Fruit fly (Drosophila melanogaster) whole organism, embryonic: ENCODE results near the gene cnc.
A peak's percentile ranks its signal among the peaks of the same experiment; 100 is the strongest.

Experiments
- CG10654 ChIP-seq: fragments of 200-800 bp; sonication (Bioruptor generic); optimal IDR thresholded peaks from 2 replicates; lab custom pipeline; 2016; ENCODE audit warnings: missing biosample characterization, missing genetic modification characterization
- CG12299 ChIP-seq: fragments of 200-800 bp; sonication (Bioruptor generic); optimal IDR thresholded peaks from 2 replicates; lab custom pipeline; 2018; ENCODE audit warnings: missing biosample characterization, mild to moderate bottlenecking, missing genetic modification characterization
- CG13624 ChIP-seq: fragments of 200-800 bp; sonication (Bioruptor generic); optimal IDR thresholded peaks from 2 replicates; lab custom pipeline; 2016; ENCODE audit warnings: missing biosample characterization, missing genetic modification characterization
- CG14050 ChIP-seq: fragments of 200-800 bp; sonication (Bioruptor generic); IDR thresholded peaks from 3 replicates; pipeline ENCODE4 v1.3.6; 2022; ENCODE audit warnings: missing biosample characterization, missing genetic modification characterization
- CG14860 ChIP-seq: fragments of 200-800 bp; sonication (Bioruptor generic); IDR thresholded peaks from 3 replicates; pipeline ENCODE4 v1.3.6; 2022; ENCODE audit warnings: missing biosample characterization, missing genetic modification characterization; ENCODE audit not compliant: partially characterized antibody
- CG15479 ChIP-seq: fragments of 200-800 bp; sonication (Bioruptor generic); optimal IDR thresholded peaks from 3 replicates; lab custom pipeline; 2019; ENCODE audit warnings: missing biosample characterization, mild to moderate bottlenecking, missing genetic modification characterization, moderate library complexity
- CG1603 ChIP-seq: fragments of 200-800 bp; sonication (Bioruptor generic); optimal IDR thresholded peaks from 2 replicates; lab custom pipeline; 2019; ENCODE audit warnings: missing biosample characterization, mild to moderate bottlenecking, missing genetic modification characterization, moderate library complexity
- CG17186 ChIP-seq: fragments of 200-800 bp; sonication (Bioruptor generic); optimal IDR thresholded peaks from 3 replicates; lab custom pipeline; 2017; ENCODE audit warnings: missing biosample characterization, missing genetic modification reagents, missing genetic modification characterization
- CG18262 ChIP-seq: fragments of 200-800 bp; optimal IDR thresholded peaks from 3 replicates; lab custom pipeline; 2019; ENCODE audit warnings: missing biosample characterization, mild to moderate bottlenecking, missing genetic modification characterization, moderate library complexity
- CG2120 ChIP-seq: fragments of 200-800 bp; sonication (Bioruptor generic); optimal IDR thresholded peaks from 3 replicates; lab custom pipeline; 2016; ENCODE audit warnings: missing biosample characterization, missing genetic modification characterization
- CG2678 ChIP-seq: fragments of 200-800 bp; sonication (Bioruptor generic); optimal IDR thresholded peaks from 3 replicates; lab custom pipeline; 2019; ENCODE audit warnings: missing biosample characterization, mild to moderate bottlenecking, missing genetic modification characterization, moderate library complexity
- CG31365 ChIP-seq: fragments of 200-800 bp; sonication (Bioruptor generic); optimal IDR thresholded peaks from 2 replicates; lab custom pipeline; 2018; ENCODE audit warnings: missing biosample characterization, mild to moderate bottlenecking, missing genetic modification characterization
- CG3163 ChIP-seq: fragments of 200-800 bp; sonication (Bioruptor generic); optimal IDR thresholded peaks from 3 replicates; lab custom pipeline; 2016; ENCODE audit warnings: missing biosample characterization, missing genetic modification characterization
- CG34376 ChIP-seq: fragments of 200-800 bp; sonication (Bioruptor generic); optimal IDR thresholded peaks from 2 replicates; lab custom pipeline; 2018; ENCODE audit warnings: missing biosample characterization, mild to moderate bottlenecking, missing genetic modification characterization
- CG4282 ChIP-seq: fragments of 200-800 bp; sonication (Bioruptor generic); optimal IDR thresholded peaks from 2 replicates; lab custom pipeline; 2016; ENCODE audit warnings: missing biosample characterization, missing genetic modification characterization
- CG5953 ChIP-seq: fragments of 200-800 bp; sonication (Bioruptor generic); IDR thresholded peaks from 2 replicates; pipeline ENCODE4 v1.3.6; 2022; ENCODE audit warnings: missing biosample characterization, missing genetic modification characterization
- CG6765 ChIP-seq: fragments of 200-800 bp; sonication (Bioruptor generic); optimal IDR thresholded peaks from 3 replicates; lab custom pipeline; 2017; ENCODE audit warnings: missing biosample characterization, mild to moderate bottlenecking, missing genetic modification characterization
- CG9215 ChIP-seq: fragments of 200-800 bp; sonication (Bioruptor generic); IDR thresholded peaks from 2 replicates; pipeline ENCODE4 v1.3.6; 2022; ENCODE audit warnings: missing biosample characterization, missing genetic modification characterization
- CG9727 ChIP-seq: fragments of 200-800 bp; sonication (Bioruptor generic); optimal IDR thresholded peaks from 3 replicates; lab custom pipeline; 2017; ENCODE audit warnings: missing biosample characterization, mild to moderate bottlenecking, missing genetic modification characterization
- CG9817 ChIP-seq: fragments of 200-800 bp; sonication (Bioruptor generic); optimal IDR thresholded peaks from 2 replicates; lab custom pipeline; 2018; ENCODE audit warnings: missing biosample characterization, mild to moderate bottlenecking, missing genetic modification characterization, moderate library complexity
- Deaf1 ChIP-seq: fragments of 200-800 bp; optimal IDR thresholded peaks from 3 replicates; lab custom pipeline; 2019; ENCODE audit warnings: missing biosample characterization, mild to moderate bottlenecking, missing genetic modification characterization, moderate library complexity
- Fer3 ChIP-seq: fragments of 200-800 bp; sonication (Bioruptor generic); optimal IDR thresholded peaks from 2 replicates; lab custom pipeline; 2018; ENCODE audit warnings: missing biosample characterization, mild to moderate bottlenecking, missing genetic modification characterization, moderate library complexity
- GATAe ChIP-seq: fragments of 200-800 bp; sonication (Bioruptor generic); conservative IDR thresholded peaks from 2 replicates; pipeline ENCODE4 v1.3.6; 2022; ENCODE audit warnings: missing biosample characterization, missing genetic modification characterization
- H2.0 ChIP-seq: fragments of 200-800 bp; sonication (Bioruptor generic); IDR thresholded peaks from 2 replicates; pipeline ENCODE4 v1.3.6; 2022; ENCODE audit warnings: missing biosample characterization, missing genetic modification characterization
- Myb ChIP-seq: fragments of 200-800 bp; sonication (Bioruptor generic); optimal IDR thresholded peaks from 2 replicates; lab custom pipeline; 2016; ENCODE audit warnings: missing biosample characterization, missing genetic modification characterization
- Oli ChIP-seq: fragments of 200-800 bp; sonication (Bioruptor generic); optimal IDR thresholded peaks from 2 replicates; lab custom pipeline; 2018; ENCODE audit warnings: missing biosample characterization, mild to moderate bottlenecking, missing genetic modification characterization, moderate library complexity
- Sin3A ChIP-seq: fragments of >200 bp; optimal IDR thresholded peaks from 2 replicates; lab custom pipeline; 2018
- Six4 ChIP-seq: fragments of 200-800 bp; sonication (Bioruptor generic); optimal IDR thresholded peaks from 2 replicates; lab custom pipeline; 2016; ENCODE audit warnings: missing biosample characterization, missing genetic modification characterization
- ab ChIP-seq: fragments of 200-800 bp; sonication (Bioruptor generic); optimal IDR thresholded peaks from 2 replicates; lab custom pipeline; 2016; ENCODE audit warnings: missing biosample characterization, missing genetic modification characterization
- ap ChIP-seq: fragments of 200-800 bp; sonication (Bioruptor generic); IDR thresholded peaks from 2 replicates; pipeline ENCODE4 v1.3.6; 2022; ENCODE audit warnings: missing biosample characterization, missing genetic modification characterization
- ash1 ChIP-seq: fragments of 200-800 bp; sonication (Bioruptor generic); optimal IDR thresholded peaks from 2 replicates; lab custom pipeline; 2018; ENCODE audit warnings: missing biosample characterization, mild to moderate bottlenecking, missing genetic modification characterization
- az2 ChIP-seq: fragments of 200-800 bp; sonication (Bioruptor generic); optimal IDR thresholded peaks from 3 replicates; lab custom pipeline; 2016; ENCODE audit warnings: missing biosample characterization, missing genetic modification characterization
- bowl ChIP-seq: fragments of 200-800 bp; sonication (Bioruptor generic); IDR thresholded peaks from 2 replicates; pipeline ENCODE4 v1.3.6; 2022; ENCODE audit warnings: missing biosample characterization, missing genetic modification characterization
- bsh ChIP-seq, 2 experiments: fragments of 200-800 bp; sonication (Bioruptor generic); optimal IDR thresholded peaks; 2 replicates each; lab custom pipeline; 2017 to 2018; ENCODE audit warnings: mild to moderate bottlenecking in 2 of 2, missing biosample characterization in 2 of 2, missing genetic modification characterization in 2 of 2, moderate library complexity in 1 of 2
- cato ChIP-seq: fragments of 200-800 bp; sonication (Bioruptor generic); optimal IDR thresholded peaks from 2 replicates; lab custom pipeline; 2016; ENCODE audit warnings: missing biosample characterization, missing genetic modification characterization, borderline replicate concordance
- cwo ChIP-seq: fragments of 200-800 bp; sonication (Bioruptor generic); optimal IDR thresholded peaks from 3 replicates; lab custom pipeline; 2017; ENCODE audit warnings: missing biosample characterization, missing genetic modification characterization, mild to moderate bottlenecking, moderate library complexity, missing genetic modification reagents
- dysf ChIP-seq: fragments of 200-800 bp; sonication (Bioruptor generic); IDR thresholded peaks from 3 replicates; pipeline ENCODE4 v1.3.6; 2022; ENCODE audit warnings: missing biosample characterization, missing genetic modification characterization
- emc ChIP-seq: fragments of 200-800 bp; sonication (Bioruptor generic); optimal IDR thresholded peaks from 2 replicates; lab custom pipeline; 2016; ENCODE audit warnings: missing biosample characterization, missing genetic modification characterization
- esg ChIP-seq: fragments of 200-800 bp; sonication (Bioruptor generic); conservative IDR thresholded peaks from 2 replicates; pipeline ENCODE4 v1.3.6; 2022; ENCODE audit warnings: missing biosample characterization, missing genetic modification characterization
- fd102C ChIP-seq: fragments of 200-800 bp; sonication (Bioruptor generic); optimal IDR thresholded peaks from 2 replicates; lab custom pipeline; 2018; ENCODE audit warnings: missing biosample characterization, mild to moderate bottlenecking, missing genetic modification characterization, moderate library complexity
- fd64A ChIP-seq: fragments of 200-800 bp; sonication (Bioruptor generic); optimal IDR thresholded peaks from 3 replicates; lab custom pipeline; 2018; ENCODE audit warnings: missing biosample characterization, mild to moderate bottlenecking, missing genetic modification characterization
- gem ChIP-seq: fragments of 200-800 bp; sonication (Bioruptor generic); optimal IDR thresholded peaks from 2 replicates; lab custom pipeline; 2019; ENCODE audit warnings: missing biosample characterization, mild to moderate bottlenecking, missing genetic modification characterization, moderate library complexity
- kah ChIP-seq: fragments of 200-800 bp; sonication (Bioruptor generic); optimal IDR thresholded peaks from 2 replicates; lab custom pipeline; 2018; ENCODE audit warnings: missing biosample characterization, mild to moderate bottlenecking, missing genetic modification characterization
- lov ChIP-seq, 2 experiments: fragments of 200-800 bp in 1 of 2; fragments of >200 bp in 1 of 2; sonication (Bioruptor generic) in 1 of 2; IDR thresholded peaks in 1 of 2; optimal IDR thresholded peaks in 1 of 2; 2 replicates in 1 of 2; 3 replicates in 1 of 2; pipeline versions ENCODE4 v1.3.6 to Lab custom; 2017 to 2022; ENCODE audit warnings: missing biosample characterization in 1 of 2, missing genetic modification characterization in 1 of 2
- scrt ChIP-seq: fragments of 200-800 bp; sonication (Bioruptor generic); optimal IDR thresholded peaks from 2 replicates; lab custom pipeline; 2018; ENCODE audit warnings: missing biosample characterization, mild to moderate bottlenecking, missing genetic modification characterization, moderate library complexity
- stwl ChIP-seq: fragments of 200-800 bp; sonication (Bioruptor generic); optimal IDR thresholded peaks from 3 replicates; lab custom pipeline; 2018; ENCODE audit warnings: missing biosample characterization, mild to moderate bottlenecking, missing genetic modification characterization, moderate library complexity
- sug ChIP-seq: fragments of 200-800 bp; optimal IDR thresholded peaks from 2 replicates; lab custom pipeline; 2019; ENCODE audit warnings: missing biosample characterization, mild to moderate bottlenecking, missing genetic modification characterization, moderate library complexity
- tin ChIP-seq: fragments of 200-800 bp; sonication (Bioruptor generic); optimal IDR thresholded peaks from 3 replicates; lab custom pipeline; 2016; ENCODE audit warnings: missing biosample characterization, missing genetic modification characterization
- tup ChIP-seq: fragments of 200-800 bp; sonication (Bioruptor generic); optimal IDR thresholded peaks from 2 replicates; lab custom pipeline; 2016; ENCODE audit warnings: missing biosample characterization, mild to moderate bottlenecking, missing genetic modification characterization, moderate library complexity
- usp ChIP-seq: fragments of >200 bp; optimal IDR thresholded peaks from 2 replicates; lab custom pipeline; 2017; ENCODE audit warnings: missing biosample characterization, missing genetic modification characterization
- yki ChIP-seq: fragments of >200 bp; optimal IDR thresholded peaks from 3 replicates; lab custom pipeline; 2018

The cnc gene

dm6 chr3R:23211745-23212254, 14.7 kb downstream of the cnc start (continued):
- TF ChIP-seq bowl (GFP tag; lab: Robert Waterston, UW) (no peak), fd102C (GFP tag; lab: Kevin White, UChicago) (no peak), CG18262 (tag; lab: Kevin White, UChicago) (peak; percentile 62), stwl (tag; lab: Kevin White, UChicago) (no peak), scrt (GFP tag; lab: Kevin White, UChicago) (peak; percentile 65), tup (GFP tag; lab: Kevin White, UChicago) (no peak), CG9215 (GFP tag; lab: Robert Waterston, UW) (peak; percentile 46; the same call in 1 of the 2 replicates), usp (GFP tag; lab: Kevin White, UChicago) (no peak), CG14050 (GFP tag; lab: Robert Waterston, UW) (peak; percentile 39; the same call in 1 of the 3 replicates), Oli (peak; percentile 53), CG6765 (GFP tag; lab: Kevin White, UChicago) (no peak), CG31365 (no peak), CG4282 (GFP tag; lab: Kevin White, UChicago) (no peak), ash1 (GFP tag; lab: Kevin White, UChicago) (no peak), ab (GFP tag; lab: Kevin White, UChicago) (no peak), cato (GFP tag; lab: Kevin White, UChicago) (no peak), CG1603 (peak; percentile 18), emc (GFP tag; lab: Kevin White, UChicago) (no peak), CG14860 (no peak), yki (lab: Kevin White, UChicago) (no peak), esg (GFP tag; lab: Robert Waterston, UW) (no peak), CG2678 (peak; percentile 81), cwo (peak; percentile 65), CG13624 (GFP tag; lab: Kevin White, UChicago) (peak; percentile 42), CG2120 (GFP tag; lab: Kevin White, UChicago) (peak; percentile 77), CG5953 (no peak), lov (optimal IDR thresholded peaks at IDR 0.05; lab: Kevin White, UChicago) (no peak), lov (GFP tag; IDR thresholded peaks at IDR 0.05; lab: Robert Waterston, UW) (no peak), sug (tag; lab: Kevin White, UChicago) (peak; percentile 45), H2.0 (GFP tag; lab: Robert Waterston, UW) (no peak), CG12299 (tag; lab: Kevin White, UChicago) (no peak), fd64A (GFP tag; lab: Kevin White, UChicago) (no peak), dysf (GFP tag; lab: Robert Waterston, UW) (peak; percentile 73), CG3163 (no peak), CG17186 (no peak), CG9727 (GFP tag; lab: Kevin White, UChicago) (peak; percentile 74), Fer3 (tag; lab: Kevin White, UChicago) (peak; percentile 55), Deaf1 (tag; lab: Kevin White, UChicago) (peak; percentile 50), Six4 (GFP tag; lab: Kevin White, UChicago) (peak; percentile 7), CG9817 (tag; lab: Kevin White, UChicago) (peak; percentile 56), CG10654 (no peak), GATAe (GFP tag; lab: Robert Waterston, UW) (no peak), CG15479 (GFP tag; lab: Kevin White, UChicago) (no peak), gem (tag; lab: Kevin White, UChicago) (peak; percentile 79), az2 (peak; percentile 22), tin (GFP tag; lab: Kevin White, UChicago) (peak; percentile 40), CG34376 (peak; percentile 5), Myb (GFP tag; lab: Kevin White, UChicago) (no peak), kah (GFP tag; lab: Kevin White, UChicago) (no peak), ap (GFP tag; lab: Robert Waterston, UW) (no peak), Sin3A (lab: Kevin White, UChicago) (no peak), bsh (GFP tag; optimal IDR thresholded peaks at IDR 0.05; lab: Kevin White, UChicago) (peak in 1 of 2 experiments; percentile 64)
